Fruit fly (Drosophila melanogaster): ENCODE measurements around the gene CG14260.

CG14260 gene

DNA sequence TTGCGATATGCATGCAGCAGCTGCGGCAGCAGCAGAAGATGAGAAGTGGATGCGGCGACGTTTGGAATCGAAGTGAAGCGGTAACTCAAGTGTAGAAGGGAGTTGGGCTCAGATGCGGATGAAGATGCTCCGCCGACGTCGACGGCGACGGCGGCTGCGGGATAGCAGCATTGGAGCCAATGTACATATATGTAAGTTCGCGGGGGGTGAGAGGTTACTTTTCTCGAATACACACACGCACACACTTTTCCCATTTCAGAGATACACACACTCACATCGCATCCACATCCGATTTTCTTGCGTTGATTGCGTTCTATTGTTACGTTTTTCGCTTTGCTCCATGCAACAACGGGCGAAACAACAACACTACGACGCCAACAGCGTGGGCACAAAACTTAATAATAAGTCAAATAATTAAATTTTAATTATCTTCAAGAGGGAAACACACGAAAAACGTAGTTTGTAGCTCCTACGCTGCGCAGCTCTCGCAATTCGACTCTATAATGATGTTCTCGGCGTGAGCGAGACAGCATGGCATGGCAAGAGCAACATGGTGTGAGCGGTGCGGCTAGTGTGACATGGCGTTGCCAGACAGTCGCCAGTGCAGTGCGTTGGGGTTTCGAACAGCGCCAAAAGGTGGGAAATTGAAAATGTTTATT is 20.4 kb upstream of the CG14260 start, which contains the start of gene CG18766 (continued):
- TF ChIP-seq CG8089 (GFP tag; optimal IDR thresholded peaks at IDR 0.05): peak; percentile 7
- peak; percentile 57 for TF ChIP-seq sens (GFP tag)
- TF ChIP-seq CG11504 (tag; optimal IDR thresholded peaks at IDR 0.05): peak; percentile 68
- 0 out of 3 replicates have a peak, but pooled peaks have one; percentile 41 for TF ChIP-seq CG6175 (GFP tag; IDR thresholded peaks at IDR 0.05)
- TF ChIP-seq Pdp1 (GFP tag; optimal IDR thresholded peaks at IDR 0.05): peak in 1 of 2 experiments; percentile 57
- peak; percentile 51 for TF ChIP-seq Sin3A (optimal IDR thresholded peaks at IDR 0.05)
- peak; percentile 51 for TF ChIP-seq CHES-1-like (GFP tag; optimal IDR thresholded peaks at IDR 0.05)
- peak; percentile 73 for TF ChIP-seq Nf-YC (tag; optimal IDR thresholded peaks at IDR 0.05)
- peak; percentile 22 for TF ChIP-seq CG13894 (tag; optimal IDR thresholded peaks at IDR 0.05)
- TF ChIP-seq Mad (GFP tag; optimal IDR thresholded peaks at IDR 0.05): no peak
- TF ChIP-seq zf30C (GFP tag; optimal IDR thresholded peaks at IDR 0.05): no peak
- TF ChIP-seq Ptx1 (GFP tag; IDR thresholded peaks at IDR 0.05): peak; percentile 28; the same call in 1 of the 2 replicates
- peak; percentile 69 for TF ChIP-seq CG3847 (GFP tag; IDR thresholded peaks at IDR 0.05)
- no peak for TF ChIP-seq TFAM (GFP tag; optimal IDR thresholded peaks at IDR 0.05)
- peak; percentile 39; the same call in 1 of the 2 replicates for TF ChIP-seq Dref (GFP tag; IDR thresholded peaks at IDR 0.05)
- no peak for TF ChIP-seq dati (GFP tag; IDR thresholded peaks at IDR 0.05)
- TF ChIP-seq CkIIα-i1 (GFP tag; IDR thresholded peaks at IDR 0.05): no peak
- peak; percentile 42 for TF ChIP-seq kah (GFP tag; optimal IDR thresholded peaks at IDR 0.05)
- no peak for TF ChIP-seq schlank (tag; optimal IDR thresholded peaks at IDR 0.05)

DNA sequence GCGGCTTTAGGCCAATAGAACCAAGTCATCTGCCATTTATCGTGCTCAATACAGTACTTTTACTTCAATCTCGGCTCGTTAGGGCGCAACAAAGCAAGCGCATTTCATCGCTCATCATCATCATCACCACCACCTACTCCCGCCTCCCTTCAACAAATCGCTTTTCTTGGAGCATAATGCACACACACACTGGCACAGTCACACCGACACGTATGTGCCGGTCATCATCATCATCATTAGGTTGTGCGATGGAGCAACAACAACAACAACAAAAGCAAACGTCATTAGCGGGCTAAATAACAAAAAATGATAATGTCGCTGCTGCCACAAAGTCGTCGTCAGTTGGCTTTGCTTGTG is 19.9 kb upstream of the CG14260 start:
- no peak for TF ChIP-seq scrt (GFP tag; optimal IDR thresholded peaks at IDR 0.05)
- TF ChIP-seq CG18764 (GFP tag; optimal IDR thresholded peaks at IDR 0.05): no peak
- TF ChIP-seq nmo (GFP tag; optimal IDR thresholded peaks at IDR 0.05): peak; percentile 10
- TF ChIP-seq danr (GFP tag; IDR thresholded peaks at IDR 0.05): no peak
- TF ChIP-seq Trl (optimal IDR thresholded peaks at IDR 0.05): peak in 1 of 2 experiments; percentile 23
- no peak for TF ChIP-seq Trl (GFP tag; optimal IDR thresholded peaks at IDR 0.05)
- TF ChIP-seq Ets97D (GFP tag; optimal IDR thresholded peaks at IDR 0.05): no peak
- TF ChIP-seq Blimp-1 (GFP tag; optimal IDR thresholded peaks at IDR 0.05): peak; percentile 8
- TF ChIP-seq cwo (GFP tag; optimal IDR thresholded peaks at IDR 0.05): no peak
- TF ChIP-seq CG10274 (GFP tag; optimal IDR thresholded peaks at IDR 0.05): no peak
- TF ChIP-seq pita (GFP tag; optimal IDR thresholded peaks at IDR 0.05): no peak
- no peak for TF ChIP-seq da (GFP tag; optimal IDR thresholded peaks at IDR 0.05)
- no peak for TF ChIP-seq Drgx (GFP tag; IDR thresholded peaks at IDR 0.05)
- peak; percentile 10 for TF ChIP-seq grau (tag; optimal IDR thresholded peaks at IDR 0.05)
- peak; percentile 0 for TF ChIP-seq Sin3A (optimal IDR thresholded peaks at IDR 0.05)
- no peak for TF ChIP-seq CG15011 (GFP tag; optimal IDR thresholded peaks at IDR 0.05)
- TF ChIP-seq gem (tag; optimal IDR thresholded peaks at IDR 0.05): no peak
- no peak for TF ChIP-seq CG8944 (GFP tag; optimal IDR thresholded peaks at IDR 0.05)
- TF ChIP-seq Nf-YB (GFP tag; optimal IDR thresholded peaks at IDR 0.05): peak; percentile 27
- no peak for TF ChIP-seq toy (GFP tag; IDR thresholded peaks at IDR 0.05)
- TF ChIP-seq CG8359 (GFP tag; optimal IDR thresholded peaks at IDR 0.05; ENCODE audit: borderline replicate concordance): no peak
- no peak for TF ChIP-seq CG16779 (GFP tag; IDR thresholded peaks at IDR 0.05)
- no peak for TF ChIP-seq caup (GFP tag; optimal IDR thresholded peaks at IDR 0.05; ENCODE audit: severe bottlenecking)
- no peak for TF ChIP-seq H15 (GFP tag; IDR thresholded peaks at IDR 0.05)
- TF ChIP-seq NK7.1 (GFP tag; optimal IDR thresholded peaks at IDR 0.05): no peak
- TF ChIP-seq pzg (GFP tag; optimal IDR thresholded peaks at IDR 0.05): peak; percentile 10
- TF ChIP-seq abd-A (tag; optimal IDR thresholded peaks at IDR 0.05): peak; percentile 26
- no peak for TF ChIP-seq CkIIα-i1 (GFP tag; IDR thresholded peaks at IDR 0.05)
- peak; percentile 33 for TF ChIP-seq CG10543 (GFP tag; optimal IDR thresholded peaks at IDR 0.05)
- no peak for TF ChIP-seq inv (GFP tag; IDR thresholded peaks at IDR 0.05; ENCODE audit: partially characterized antibody)
- TF ChIP-seq CG4820 (GFP tag; optimal IDR thresholded peaks at IDR 0.05): no peak
- TF ChIP-seq CG10209 (GFP tag; optimal IDR thresholded peaks at IDR 0.05): no peak
- TF ChIP-seq NC2β (GFP tag; optimal IDR thresholded peaks at IDR 0.05): no peak
